Fruit fly (Drosophila melanogaster): Measurements from ENCODE around the gene Osi17.

DNA sequence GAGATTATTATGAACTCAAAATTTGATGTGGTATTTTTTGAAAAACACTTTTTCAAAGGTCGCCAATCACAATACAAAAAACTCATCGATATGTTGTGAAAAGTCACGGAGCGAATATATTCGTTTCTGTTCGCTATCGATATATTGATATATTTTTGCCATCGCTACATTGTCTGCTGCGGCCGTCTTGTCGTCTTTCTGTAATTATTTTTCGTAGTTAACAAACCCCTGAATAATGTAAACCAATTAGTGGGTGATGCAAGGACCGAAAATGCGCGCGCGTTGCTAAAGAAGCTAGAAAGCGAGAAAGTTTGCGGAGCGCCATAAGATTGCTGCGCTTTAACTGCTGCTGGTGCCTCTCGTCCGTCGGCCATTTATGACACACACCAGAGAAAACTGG, 39.2 kb downstream of the Osi17 start, which contains the start of gene Pak:
- TF ChIP-seq psq (optimal IDR thresholded peaks at IDR 0.05): no peak
- no peak for TF ChIP-seq CG8478 (optimal IDR thresholded peaks at IDR 0.05)
